Fruit fly (Drosophila melanogaster): ENCODE results near the gene dpr8.

The dpr8 gene

DNA sequence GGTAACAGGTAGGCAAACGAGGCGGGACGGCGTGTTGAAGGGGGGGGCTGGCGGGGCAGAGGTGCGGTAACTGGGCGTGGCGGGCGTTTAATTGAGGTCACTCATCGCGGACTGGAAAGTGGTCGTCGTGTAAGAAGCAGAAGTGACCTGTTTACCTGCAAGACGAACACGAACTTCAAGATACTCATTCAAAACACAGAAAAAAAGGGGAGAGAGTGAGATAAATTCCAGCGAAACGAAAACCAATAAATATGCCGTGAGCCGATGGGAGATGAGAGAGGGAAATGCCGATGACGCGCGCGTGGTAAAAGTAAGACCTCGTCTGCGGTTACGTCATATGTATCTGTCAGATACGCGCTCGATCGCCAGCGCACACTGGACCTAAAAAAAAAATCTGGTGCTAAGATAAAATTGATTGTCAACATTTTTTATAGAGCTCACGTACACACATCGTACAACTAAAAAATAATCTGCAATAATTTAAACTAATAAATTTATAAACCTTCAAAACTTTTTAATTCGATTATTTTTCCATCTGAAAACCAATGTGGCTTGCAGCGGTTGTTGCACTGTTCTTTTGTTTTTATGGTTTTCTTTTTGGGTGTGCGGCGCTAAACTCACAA is 171.9 kb downstream of the dpr8 start (continued):
- TF ChIP-seq NC2β (GFP tag; optimal IDR thresholded peaks at IDR 0.05) (no peak), emc (GFP tag; optimal IDR thresholded peaks at IDR 0.05) (no peak), Doc3 (GFP tag; IDR thresholded peaks at IDR 0.05; ENCODE audit: partially characterized antibody) (no peak), CG4424 (GFP tag; optimal IDR thresholded peaks at IDR 0.05) (peak; percentile 65), Dad (GFP tag; optimal IDR thresholded peaks at IDR 0.05) (no peak), TFAM (GFP tag; optimal IDR thresholded peaks at IDR 0.05) (no peak), wek (GFP tag; optimal IDR thresholded peaks at IDR 0.05) (no peak), yki (optimal IDR thresholded peaks at IDR 0.05) (no peak), zen2 (GFP tag; IDR thresholded peaks at IDR 0.05; ENCODE audit: partially characterized antibody) (no peak), Poxn (GFP tag; IDR thresholded peaks at IDR 0.05) (no peak), Hand (GFP tag; optimal IDR thresholded peaks at IDR 0.05) (no peak), CG2889 (GFP tag; IDR thresholded peaks at IDR 0.05) (no peak), CG11398 (GFP tag; optimal IDR thresholded peaks at IDR 0.05) (no peak), CG12769 (tag; optimal IDR thresholded peaks at IDR 0.05) (no peak), Oli (tag; optimal IDR thresholded peaks at IDR 0.05) (peak; percentile 70), Neu2 (GFP tag; optimal IDR thresholded peaks at IDR 0.05; ENCODE audit: borderline replicate concordance) (no peak), CG3847 (GFP tag; IDR thresholded peaks at IDR 0.05) (no peak), Fer3 (tag; optimal IDR thresholded peaks at IDR 0.05) (peak; percentile 45), CG6654 (GFP tag; optimal IDR thresholded peaks at IDR 0.05) (peak; percentile 30), crc (GFP tag; optimal IDR thresholded peaks at IDR 0.05) (no peak), mld (GFP tag; IDR thresholded peaks at IDR 0.05; ENCODE audit: partially characterized antibody) (no peak), hb (GFP tag; IDR thresholded peaks at IDR 0.05; ENCODE audit: partially characterized antibody) (no peak), CG2202 (tag; optimal IDR thresholded peaks at IDR 0.05) (peak; percentile 0), CG13123 (GFP tag; optimal IDR thresholded peaks at IDR 0.05) (no peak), wor (GFP tag; IDR thresholded peaks at IDR 0.05) (peak; percentile 79), CG3407 (GFP tag; optimal IDR thresholded peaks at IDR 0.05) (peak; percentile 68), zfh1 (GFP tag; IDR thresholded peaks at IDR 0.05) (peak; percentile 74), Bgb (GFP tag; IDR thresholded peaks at IDR 0.05; ENCODE audit: partially characterized antibody) (no peak), CG10979 (tag; optimal IDR thresholded peaks at IDR 0.05) (peak; percentile 79), CG12744 (GFP tag; optimal IDR thresholded peaks at IDR 0.05) (no peak), Ada2b (GFP tag; IDR thresholded peaks at IDR 0.05) (peak; percentile 54), Hsf (GFP tag; optimal IDR thresholded peaks at IDR 0.05) (peak; percentile 46), Side (GFP tag; optimal IDR thresholded peaks at IDR 0.05) (no peak), CG4328 (GFP tag; optimal IDR thresholded peaks at IDR 0.05) (no peak), CG6683 (GFP tag; optimal IDR thresholded peaks at IDR 0.05) (no peak), CG8359 (GFP tag; optimal IDR thresholded peaks at IDR 0.05; ENCODE audit: borderline replicate concordance) (peak; percentile 47), dm (GFP tag; optimal IDR thresholded peaks at IDR 0.05) (no peak), Dref (GFP tag; IDR thresholded peaks at IDR 0.05) (no peak), fd64A (GFP tag; optimal IDR thresholded peaks at IDR 0.05) (no peak), ems (GFP tag; optimal IDR thresholded peaks at IDR 0.05) (peak; percentile 25), HHEX (GFP tag; optimal IDR thresholded peaks at IDR 0.05) (peak; percentile 35), BtbVII (GFP tag; optimal IDR thresholded peaks at IDR 0.05) (no peak), chif (GFP tag; optimal IDR thresholded peaks at IDR 0.05) (peak; percentile 40 to 48), Doc2 (GFP tag; IDR thresholded peaks at IDR 0.05) (no peak), gt (GFP tag; IDR thresholded peaks at IDR 0.05) (0 out of 2 replicates have a peak, but pooled peaks have one; percentile 54), Fer1 (GFP tag; optimal IDR thresholded peaks at IDR 0.05) (no peak), CG7357 (GFP tag; IDR thresholded peaks at IDR 0.05) (peak; percentile 45; the same call in 1 of the 3 replicates), CG1647 (GFP tag; optimal IDR thresholded peaks at IDR 0.05) (peak; percentile 28), Dip2 (GFP tag; IDR thresholded peaks at IDR 0.05) (no peak), grau (tag; optimal IDR thresholded peaks at IDR 0.05) (peak; percentile 53), CG17612 (GFP tag; IDR thresholded peaks at IDR 0.05) (peak; percentile 37; the same call in 1 of the 2 replicates)

Data from whole organism, embryonic.